Worm (Caenorhabditis elegans) whole organism, L4 larva: Measurements from ENCODE around the gene F28C10.1.

Source experiments
- F10B5.3 ChIP-seq: sonication (generic microtip); optimal IDR thresholded peaks from 2 replicates; lab custom pipeline; 2016; ENCODE audit warnings: mild to moderate bottlenecking, missing genetic modification characterization, missing compliant biosample characterization
- F26F4.8 ChIP-seq: fragments of 200-800 bp; sonication (Bioruptor generic); conservative IDR thresholded peaks from 2 replicates; pipeline ENCODE4 v1.3.6; 2022; ENCODE audit warnings: missing genetic modification characterization, missing compliant biosample characterization
- R02D3.7 ChIP-seq: fragments of 150-350 bp; sonication (generic microtip); optimal IDR thresholded peaks from 3 replicates; lab custom pipeline; 2014; ENCODE audit warnings: missing biosample characterization, missing genetic modification characterization
- T26A8.4 ChIP-seq: fragments of 200-800 bp; sonication (Bioruptor generic); IDR thresholded peaks from 2 replicates; pipeline ENCODE4 v1.3.6; 2022; ENCODE audit warnings: missing genetic modification characterization, missing compliant biosample characterization
- Y5F2A.4 ChIP-seq: fragments of 200-800 bp; sonication (Bioruptor generic); optimal IDR thresholded peaks from 2 replicates; lab custom pipeline; 2018; ENCODE audit warnings: mild to moderate bottlenecking, missing genetic modification characterization, missing compliant biosample characterization
- ZK337.2 ChIP-seq: fragments of 200-800 bp; sonication (Bioruptor generic); IDR thresholded peaks from 2 replicates; pipeline ENCODE4 v1.3.6; 2022; ENCODE audit warnings: missing genetic modification reagents, missing genetic modification characterization, missing compliant biosample characterization
- aha-1 ChIP-seq: fragments of 150-350 bp; peaks from one replicate; lab custom pipeline; 2014; ENCODE audit warnings: missing biosample characterization, missing genetic modification characterization
- arid-1 ChIP-seq: fragments of 200-800 bp; sonication (Bioruptor generic); conservative IDR thresholded peaks from 2 replicates; pipeline ENCODE4 v1.3.6; 2022; ENCODE audit warnings: missing genetic modification reagents, missing genetic modification characterization, missing compliant biosample characterization
- ceh-20 ChIP-seq: fragments of 200-800 bp; sonication (Bioruptor generic); IDR thresholded peaks from 2 replicates; pipeline ENCODE4 v1.3.6; 2022; ENCODE audit warnings: missing genetic modification reagents, missing genetic modification characterization, missing compliant biosample characterization
- ceh-28 ChIP-seq: fragments of 150-350 bp; optimal IDR thresholded peaks from 2 replicates; lab custom pipeline; 2014; ENCODE audit warnings: missing biosample characterization, missing genetic modification reagents, missing genetic modification characterization
- ceh-32 ChIP-seq: sonication (generic microtip); optimal IDR thresholded peaks from 2 replicates; lab custom pipeline; 2016; ENCODE audit warnings: mild to moderate bottlenecking, missing genetic modification characterization, missing compliant biosample characterization; ENCODE audit not compliant: poor library complexity
- daf-19 ChIP-seq: fragments of 200-800 bp; sonication (Bioruptor generic); conservative IDR thresholded peaks from 2 replicates; pipeline ENCODE4 v1.3.6; 2022; ENCODE audit warnings: missing genetic modification characterization, missing compliant biosample characterization
- daf-8 ChIP-seq: fragments of 200-800 bp; sonication (Bioruptor generic); IDR thresholded peaks from 2 replicates; pipeline ENCODE4 v1.3.6; 2022; ENCODE audit warnings: missing genetic modification characterization, missing compliant biosample characterization
- dmd-6 ChIP-seq: fragments of 200-800 bp; sonication (Bioruptor generic); IDR thresholded peaks from 2 replicates; pipeline ENCODE4 v1.3.6; 2022; ENCODE audit warnings: missing genetic modification reagents, missing genetic modification characterization, missing compliant biosample characterization
- dmd-9 ChIP-seq: fragments of 200-800 bp; sonication (Bioruptor generic); IDR thresholded peaks from 2 replicates; pipeline ENCODE4 v1.3.6; 2022; ENCODE audit warnings: missing genetic modification reagents, missing genetic modification characterization, missing compliant biosample characterization
- dpl-1 ChIP-seq: fragments of 150-350 bp; optimal IDR thresholded peaks from 2 replicates; lab custom pipeline; 2014; ENCODE audit warnings: missing biosample characterization, missing genetic modification reagents, missing genetic modification characterization
- egl-27 ChIP-seq: sonication (generic microtip); optimal IDR thresholded peaks from 3 replicates; lab custom pipeline; 2017; ENCODE audit warnings: missing biosample characterization, missing genetic modification reagents, missing genetic modification characterization
- fkh-10 ChIP-seq: fragments of 150-350 bp; optimal IDR thresholded peaks from 2 replicates; lab custom pipeline; 2014; ENCODE audit warnings: missing biosample characterization, missing genetic modification reagents, missing genetic modification characterization
- gei-8 ChIP-seq: fragments of 200-800 bp; sonication (Bioruptor generic); optimal IDR thresholded peaks from 2 replicates; lab custom pipeline; 2018; ENCODE audit warnings: mild to moderate bottlenecking, missing genetic modification characterization, missing compliant biosample characterization
- hlh-30 ChIP-seq: sonication (generic microtip); optimal IDR thresholded peaks from 2 replicates; lab custom pipeline; 2017; ENCODE audit warnings: antibody characterized with exemption, mild to moderate bottlenecking, missing genetic modification characterization, missing compliant biosample characterization; ENCODE audit not compliant: insufficient read depth
- hmg-1.1 ChIP-seq: fragments of 200-800 bp; sonication (Bioruptor generic); IDR thresholded peaks from 2 replicates; pipeline ENCODE4 v1.3.6; 2022; ENCODE audit warnings: missing genetic modification reagents, missing genetic modification characterization, missing compliant biosample characterization
- jun-1 ChIP-seq: fragments of 150-350 bp; optimal IDR thresholded peaks from 2 replicates; lab custom pipeline; 2014; ENCODE audit warnings: missing biosample characterization, missing genetic modification reagents, missing genetic modification characterization
- lin-1 ChIP-seq: fragments of 200-800 bp; sonication (Bioruptor generic); IDR thresholded peaks from 2 replicates; pipeline ENCODE4 v1.3.6; 2022; ENCODE audit warnings: missing genetic modification reagents, missing genetic modification characterization, missing compliant biosample characterization
- lin-38 ChIP-seq: fragments of 200-800 bp; sonication (Bioruptor generic); IDR thresholded peaks from 2 replicates; pipeline ENCODE4 v1.3.6; 2022; ENCODE audit warnings: missing genetic modification reagents, missing genetic modification characterization, missing compliant biosample characterization
- lin-39 ChIP-seq: fragments of 150-350 bp; optimal IDR thresholded peaks from 2 replicates; lab custom pipeline; 2014; ENCODE audit warnings: missing biosample characterization, missing genetic modification reagents, missing genetic modification characterization
- madf-5 ChIP-seq, 2 experiments: fragments of 200-800 bp; sonication (Bioruptor generic); IDR thresholded peaks; 2 replicates each; pipeline ENCODE4 v1.3.6; 2022; ENCODE audit warnings: missing compliant biosample characterization in 2 of 2, missing genetic modification characterization in 2 of 2
- mdl-1 ChIP-seq, 2 experiments: fragments of 150-350 bp in 1 of 2; sonication (generic microtip) in 1 of 2; optimal IDR thresholded peaks; 2 replicates each; lab custom pipeline; 2014 to 2017; ENCODE audit warnings: missing biosample characterization in 2 of 2, missing genetic modification characterization in 2 of 2
- mxl-3 ChIP-seq: fragments of 200-800 bp; sonication (Bioruptor generic); optimal IDR thresholded peaks from 2 replicates; lab custom pipeline; 2018; ENCODE audit warnings: mild to moderate bottlenecking, missing genetic modification characterization, missing compliant biosample characterization
- nhr-11 ChIP-seq: fragments of 150-350 bp; optimal IDR thresholded peaks from 2 replicates; lab custom pipeline; 2014; ENCODE audit warnings: missing biosample characterization, missing genetic modification characterization
- nhr-111 ChIP-seq: fragments of 200-800 bp; sonication (Bioruptor generic); optimal IDR thresholded peaks from 2 replicates; lab custom pipeline; 2018; ENCODE audit warnings: mild to moderate bottlenecking, missing genetic modification characterization, missing compliant biosample characterization
- nhr-237 ChIP-seq: sonication (generic microtip); optimal IDR thresholded peaks from 2 replicates; lab custom pipeline; 2017; ENCODE audit warnings: missing biosample characterization, missing genetic modification characterization
- nhr-25 ChIP-seq: sonication (generic microtip); optimal IDR thresholded peaks from 2 replicates; lab custom pipeline; 2017; ENCODE audit warnings: missing genetic modification characterization, mild to moderate bottlenecking, missing compliant biosample characterization, antibody characterized with exemption, moderate library complexity, borderline replicate concordance; ENCODE audit not compliant: insufficient read depth
- nhr-41 ChIP-seq: fragments of 200-800 bp; sonication (Bioruptor generic); IDR thresholded peaks from 2 replicates; pipeline ENCODE4 v1.3.6; 2022; ENCODE audit warnings: missing genetic modification reagents, missing genetic modification characterization, missing compliant biosample characterization
- nhr-42 ChIP-seq: fragments of 200-800 bp; sonication (Bioruptor generic); IDR thresholded peaks from 2 replicates; pipeline ENCODE4 v1.3.6; 2022; ENCODE audit warnings: missing genetic modification characterization, missing compliant biosample characterization
- nhr-48 ChIP-seq: sonication (generic microtip); optimal IDR thresholded peaks from 2 replicates; lab custom pipeline; 2016; ENCODE audit warnings: mild to moderate bottlenecking, missing genetic modification characterization, missing compliant biosample characterization
- nhr-6 ChIP-seq: fragments of 150-350 bp; optimal IDR thresholded peaks from 2 replicates; lab custom pipeline; 2014; ENCODE audit warnings: missing biosample characterization, missing genetic modification characterization
- nhr-76 ChIP-seq: fragments of 150-350 bp; optimal IDR thresholded peaks from 2 replicates; lab custom pipeline; 2014; ENCODE audit warnings: missing biosample characterization, missing genetic modification characterization
- pha-4 ChIP-seq, 2 experiments: fragments of 150-350 bp in 1 of 2; fragments of 200-800 bp in 1 of 2; sonication (Bioruptor generic) in 1 of 2; IDR thresholded peaks in 1 of 2; optimal IDR thresholded peaks in 1 of 2; 2 replicates each; pipeline versions ENCODE4 v1.3.6 to Lab custom; 2014 to 2022; ENCODE audit warnings: missing genetic modification characterization in 2 of 2, missing genetic modification reagents in 2 of 2, missing biosample characterization in 1 of 2, missing compliant biosample characterization in 1 of 2
- php-3 ChIP-seq: fragments of 200-800 bp; sonication (Bioruptor generic); IDR thresholded peaks from 2 replicates; pipeline ENCODE4 v1.3.6; 2022; ENCODE audit warnings: missing genetic modification reagents, missing genetic modification characterization, missing compliant biosample characterization
- rbr-2 ChIP-seq: sonication (generic microtip); optimal IDR thresholded peaks from 2 replicates; lab custom pipeline; 2016; ENCODE audit warnings: missing genotype, missing genetic modification characterization, missing compliant biosample characterization
- saeg-2 ChIP-seq: fragments of 200-800 bp; sonication (Bioruptor generic); IDR thresholded peaks from 2 replicates; pipeline ENCODE4 v1.3.6; 2022; ENCODE audit warnings: missing genetic modification reagents, missing genetic modification characterization, missing compliant biosample characterization
- skn-1 ChIP-seq: fragments of 150-350 bp; optimal IDR thresholded peaks from 2 replicates; lab custom pipeline; 2014; ENCODE audit warnings: missing biosample characterization, missing genetic modification characterization
- spr-3 ChIP-seq: fragments of 200-800 bp; sonication (Bioruptor generic); optimal IDR thresholded peaks from 2 replicates; lab custom pipeline; 2018; ENCODE audit warnings: mild to moderate bottlenecking, missing genetic modification characterization, missing compliant biosample characterization
- tra-1 ChIP-seq: fragments of 200-800 bp; sonication (Bioruptor generic); IDR thresholded peaks from 2 replicates; pipeline ENCODE4 v1.3.6; 2022; ENCODE audit warnings: missing genetic modification reagents, missing genetic modification characterization, missing compliant biosample characterization
- unc-39 ChIP-seq: sonication (generic microtip); optimal IDR thresholded peaks from 2 replicates; lab custom pipeline; 2017; ENCODE audit warnings: missing biosample characterization, missing genetic modification characterization
- vab-7 ChIP-seq: fragments of 200-800 bp; sonication (Bioruptor generic); IDR thresholded peaks from 2 replicates; pipeline ENCODE4 v1.3.6; 2022; ENCODE audit warnings: missing genetic modification reagents, missing genetic modification characterization, missing compliant biosample characterization
- zag-1 ChIP-seq: fragments of 150-350 bp; optimal IDR thresholded peaks from 2 replicates; lab custom pipeline; 2014; ENCODE audit warnings: missing biosample characterization, missing genetic modification characterization
- zfp-3 ChIP-seq: fragments of 200-800 bp; sonication (Bioruptor generic); conservative IDR thresholded peaks from 2 replicates; pipeline ENCODE4 v1.3.6; 2022; ENCODE audit warnings: missing genetic modification reagents, missing genetic modification characterization, missing compliant biosample characterization
- zip-11 ChIP-seq: fragments of 200-800 bp; sonication (Bioruptor generic); IDR thresholded peaks from 2 replicates; pipeline ENCODE4 v1.3.6; 2022; ENCODE audit warnings: missing genetic modification characterization, missing compliant biosample characterization
- zip-2 ChIP-seq: fragments of 150-350 bp; optimal IDR thresholded peaks from 2 replicates; lab custom pipeline; 2014; ENCODE audit warnings: missing biosample characterization, missing genetic modification characterization
- ztf-11 ChIP-seq: fragments of 150-350 bp; optimal IDR thresholded peaks from 2 replicates; lab custom pipeline; 2014; ENCODE audit warnings: missing biosample characterization, missing genetic modification characterization
- ztf-7 ChIP-seq: fragments of 150-350 bp; optimal IDR thresholded peaks from 2 replicates; lab custom pipeline; 2014; ENCODE audit warnings: missing biosample characterization, missing genetic modification characterization

F28C10.1 gene

DNA sequence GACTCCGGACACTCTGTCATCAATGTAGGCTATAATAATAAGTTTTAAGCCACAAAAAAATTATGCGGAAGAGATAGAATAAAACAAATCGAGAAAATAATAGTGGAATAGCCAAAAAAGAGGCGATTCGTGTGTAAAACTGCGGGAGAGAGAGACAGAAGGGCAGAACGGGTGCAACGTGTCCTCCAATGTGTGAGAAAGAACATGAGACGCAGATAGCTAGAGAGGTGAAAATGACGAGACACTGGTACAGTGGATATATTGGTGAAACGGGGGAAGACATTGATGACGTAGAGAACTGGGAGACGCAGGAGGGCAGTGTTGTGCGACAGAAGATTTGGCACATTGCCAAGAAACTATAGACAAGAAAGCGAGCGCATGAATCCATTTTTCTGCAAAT lies 7.2 kb upstream of the F28C10.1 start, which contains the start of gene F28C10.3 (continued):
- TF ChIP-seq nhr-6 (tag; lab: Kevin White, UChicago) (peak; percentile 63), dmd-6 (GFP tag; lab: Robert Waterston, UW) (peak; percentile 71), ceh-32 (tag; lab: Kevin White, UChicago) (no peak), jun-1 (tag; lab: Kevin White, UChicago) (no peak), nhr-42 (no peak), pha-4 (GFP tag; IDR thresholded peaks at IDR 0.05; lab: Robert Waterston, UW) (no peak), pha-4 (tag; optimal IDR thresholded peaks at IDR 0.05; lab: Kevin White, UChicago) (peak; percentile 14), skn-1 (tag; lab: Kevin White, UChicago) (no peak), daf-8 (GFP tag; lab: Robert Waterston, UW) (no peak), zfp-3 (GFP tag; lab: Robert Waterston, UW) (no peak), nhr-111 (no peak), dpl-1 (GFP tag; lab: Kevin White, UChicago) (peak; percentile 37), rbr-2 (tag; lab: Kevin White, UChicago) (peak; percentile 68), gei-8 (GFP tag; lab: Kevin White, UChicago) (no peak), nhr-25 (tag; lab: Kevin White, UChicago) (peak; percentile 85), Y5F2A.4 (GFP tag; lab: Kevin White, UChicago) (no peak), R02D3.7 (no peak), ceh-28 (no peak), F10B5.3 (tag; lab: Kevin White, UChicago) (no peak), lin-38 (GFP tag; lab: Robert Waterston, UW) (no peak), zag-1 (peak; percentile 82), daf-19 (GFP tag; lab: Robert Waterston, UW) (no peak), mxl-3 (peak; percentile 78), fkh-10 (GFP tag; lab: Kevin White, UChicago) (peak; percentile 25), dmd-9 (GFP tag; lab: Robert Waterston, UW) (0 out of 2 replicates have a peak, but pooled peaks have one; percentile 17), php-3 (GFP tag; lab: Robert Waterston, UW) (no peak), nhr-11 (tag; lab: Kevin White, UChicago) (peak; percentile 80), nhr-48 (tag; lab: Kevin White, UChicago) (peak; percentile 99), spr-3 (GFP tag; lab: Kevin White, UChicago) (no peak), arid-1 (GFP tag; lab: Robert Waterston, UW) (no peak), saeg-2 (GFP tag; lab: Robert Waterston, UW) (no peak), ZK337.2 (GFP tag; lab: Robert Waterston, UW) (no peak), nhr-237 (tag; lab: Kevin White, UChicago) (no peak), ceh-20 (GFP tag; lab: Robert Waterston, UW) (peak; percentile 71; the same call in 1 of the 2 replicates), lin-39 (tag; lab: Kevin White, UChicago) (no peak), nhr-76 (no peak), vab-7 (no peak), tra-1 (GFP tag; lab: Robert Waterston, UW) (peak; percentile 70), zip-11 (no peak), egl-27 (no peak), hmg-1.1 (GFP tag; lab: Robert Waterston, UW) (peak; percentile 89), zip-2 (no peak), nhr-41 (GFP tag; lab: Robert Waterston, UW) (no peak), lin-1 (GFP tag; lab: Robert Waterston, UW) (0 out of 2 replicates have a peak, but pooled peaks have one; percentile 19), mdl-1 (tag; optimal IDR thresholded peaks at IDR 0.05; lab: Kevin White, UChicago) (peak; percentile 88 to 91), ztf-7 (no peak), hlh-30 (tag; lab: Kevin White, UChicago) (peak; percentile 84), aha-1 (tag; lab: Kevin White, UChicago) (peak; percentile 96), madf-5 (GFP tag; IDR thresholded peaks at IDR 0.05; lab: Robert Waterston, UW) (no peak), F26F4.8 (GFP tag; lab: Robert Waterston, UW) (no peak), ztf-11 (tag; lab: Kevin White, UChicago) (no peak), T26A8.4 (peak; percentile 71), unc-39 (tag; lab: Kevin White, UChicago) (no peak)
